Worm (Caenorhabditis elegans) whole organism, midembryonic: ENCODE results near the gene srsx-5.

Experiments
- med-1 ChIP-seq: sonication (generic microtip); optimal IDR thresholded peaks from 2 replicates; lab custom pipeline; 2017; ENCODE audit warnings: missing genetic modification characterization, mild to moderate bottlenecking, missing compliant biosample characterization, antibody characterized with exemption, missing genetic modification reagents; ENCODE audit not compliant: insufficient read depth
- ref-1 ChIP-seq: fragments of 200-800 bp; sonication (Bioruptor generic); conservative IDR thresholded peaks from 2 replicates; pipeline ENCODE4 v1.3.6; 2022; ENCODE audit warnings: missing genetic modification reagents, missing genetic modification characterization, missing compliant biosample characterization
- ztf-23 ChIP-seq: fragments of 200-800 bp; sonication (Bioruptor generic); IDR thresholded peaks from 2 replicates; pipeline ENCODE4 v1.3.6; 2022; ENCODE audit warnings: missing genetic modification reagents, missing genetic modification characterization, missing compliant biosample characterization
- ztf-29 ChIP-seq: fragments of 200-800 bp; sonication (Bioruptor generic); IDR thresholded peaks from 2 replicates; pipeline ENCODE4 v1.3.6; 2022; ENCODE audit warnings: missing genetic modification reagents, missing genetic modification characterization, missing compliant biosample characterization

- no peak for TF ChIP-seq ztf-23 (GFP tag; lab: Robert Waterston, UW)
- TF ChIP-seq ztf-29 (GFP tag; lab: Robert Waterston, UW): no peak
- no peak for TF ChIP-seq ref-1 (GFP tag; lab: Robert Waterston, UW)
- no peak for TF ChIP-seq med-1 (GFP tag; lab: Kevin White, UChicago)
Observed at ce11 chrV:7926784-7927183, 2.0 kb upstream of the srsx-5 start, which contains the start of gene srsx-6.
